Fruit fly (Drosophila melanogaster) whole organism, embryonic: ENCODE data around the gene CG34267.

Source experiments
- Antp ChIP-seq: fragments of 200-800 bp; sonication (Bioruptor generic); optimal IDR thresholded peaks from 3 replicates; lab custom pipeline; 2016; ENCODE audit warnings: missing biosample characterization, missing genetic modification characterization
- CG10431 ChIP-seq: fragments of 200-800 bp; sonication (Bioruptor generic); optimal IDR thresholded peaks from 3 replicates; lab custom pipeline; 2018; ENCODE audit warnings: missing biosample characterization, mild to moderate bottlenecking, missing genetic modification characterization
- Poxn ChIP-seq: fragments of 200-800 bp; sonication (Bioruptor generic); IDR thresholded peaks from 2 replicates; pipeline ENCODE4 v1.3.6; 2022; ENCODE audit warnings: missing biosample characterization, missing genetic modification characterization
- Usf ChIP-seq: fragments of 200-800 bp; sonication (Bioruptor generic); optimal IDR thresholded peaks from 2 replicates; lab custom pipeline; 2017; ENCODE audit warnings: missing genotype, missing biosample characterization, missing genetic modification characterization
- lola ChIP-seq, 3 experiments: fragments of >200 bp in 2 of 3; fragments of 200-800 bp in 1 of 3; sonication (Bioruptor generic) in 1 of 3; optimal IDR thresholded peaks; 2 replicates each; lab custom pipeline; 2017 to 2019; ENCODE audit warnings: missing biosample characterization in 3 of 3, missing genetic modification characterization in 3 of 3, mild to moderate bottlenecking in 1 of 3, moderate library complexity in 1 of 3
- sens-2 ChIP-seq: fragments of 200-800 bp; sonication (Bioruptor generic); IDR thresholded peaks from 2 replicates; pipeline ENCODE4 v1.3.6; 2022; ENCODE audit warnings: missing biosample characterization, missing genetic modification characterization

- TF ChIP-seq Antp (GFP tag; lab: Kevin White, UChicago) (peak; percentile 82), CG10431 (GFP tag; lab: Kevin White, UChicago) (no peak), lola (GFP tag; optimal IDR thresholded peaks at IDR 0.05; lab: Kevin White, UChicago) (no peak), Usf (peak; percentile 65), sens-2 (no peak), Poxn (GFP tag; lab: Robert Waterston, UW) (peak; percentile 86)
These were observed 46.7 kb upstream of the CG34267 start for dm6 chr3L:546819-547441.
